Worm (Caenorhabditis elegans) whole organism, L3 larva: ENCODE measurements around the gene srt-63.

ENCODE experiments used
- R02D3.7 ChIP-seq: fragments of 150-350 bp; optimal IDR thresholded peaks from 2 replicates; lab custom pipeline; 2014; ENCODE audit warnings: missing biosample characterization, missing genetic modification characterization
- ZK546.5 ChIP-seq: sonication (generic microtip); optimal IDR thresholded peaks from 2 replicates; lab custom pipeline; 2017; ENCODE audit warnings: missing biosample characterization, missing genetic modification characterization
- aly-2 ChIP-seq: fragments of 150-350 bp; optimal IDR thresholded peaks from 2 replicates; lab custom pipeline; 2014; ENCODE audit warnings: missing biosample characterization, missing genetic modification characterization
- ama-1 ChIP-seq: fragments of 150-350 bp; optimal IDR thresholded peaks from 2 replicates; lab custom pipeline; 2018
- ceh-16 ChIP-seq: sonication (generic microtip); optimal IDR thresholded peaks from 2 replicates; lab custom pipeline; 2017; ENCODE audit warnings: missing biosample characterization, missing genetic modification characterization
- ceh-28 ChIP-seq: fragments of 150-350 bp; optimal IDR thresholded peaks from 2 replicates; lab custom pipeline; 2014; ENCODE audit warnings: missing biosample characterization, missing genetic modification reagents, missing genetic modification characterization
- ceh-9 ChIP-seq: sonication (generic microtip); optimal IDR thresholded peaks from 2 replicates; lab custom pipeline; 2018; ENCODE audit warnings: missing biosample characterization, missing genetic modification characterization
- daf-12 ChIP-seq: fragments of 150-350 bp; optimal IDR thresholded peaks from 2 replicates; lab custom pipeline; 2014; ENCODE audit warnings: missing biosample characterization, missing genetic modification reagents, missing genetic modification characterization
- egl-5 ChIP-seq: fragments of 150-350 bp; optimal IDR thresholded peaks from 2 replicates; lab custom pipeline; 2017; ENCODE audit warnings: missing biosample characterization, missing genetic modification reagents, missing genetic modification characterization, inconsistent platforms
- elt-1 ChIP-seq: fragments of 150-350 bp; optimal IDR thresholded peaks from 2 replicates; lab custom pipeline; 2014; ENCODE audit warnings: missing biosample characterization, missing genetic modification characterization
- elt-2 ChIP-seq: sonication (generic microtip); optimal IDR thresholded peaks from 2 replicates; lab custom pipeline; 2016; ENCODE audit warnings: missing genetic modification reagents, mild to moderate bottlenecking, missing genetic modification characterization, missing compliant biosample characterization
- elt-3 ChIP-seq, 3 experiments: fragments of 150-350 bp in 1 of 3; sonication (generic microtip) in 2 of 3; optimal IDR thresholded peaks; 2 replicates in 2 of 3; 4 replicates in 1 of 3; lab custom pipeline; 2014 to 2017; ENCODE audit warnings: missing biosample characterization in 3 of 3, missing genetic modification characterization in 3 of 3
- eor-1 ChIP-seq, 2 experiments: fragments of 150-350 bp; optimal IDR thresholded peaks; 2 replicates each; lab custom pipeline; 2014 to 2018; ENCODE audit warnings: missing biosample characterization in 2 of 2, missing genetic modification characterization in 2 of 2
- fkh-10 ChIP-seq: sonication (generic microtip); optimal IDR thresholded peaks from 2 replicates; lab custom pipeline; 2017; ENCODE audit warnings: missing biosample characterization, missing genetic modification reagents, missing genetic modification characterization
- fkh-2 ChIP-seq: fragments of 150-350 bp; optimal IDR thresholded peaks from 2 replicates; lab custom pipeline; 2014; ENCODE audit warnings: missing biosample characterization, missing genetic modification reagents, missing genetic modification characterization
- fos-1 ChIP-seq: fragments of 150-350 bp; optimal IDR thresholded peaks from 2 replicates; lab custom pipeline; 2014; ENCODE audit warnings: missing biosample characterization, missing genetic modification characterization
- hmg-11 ChIP-seq: sonication (generic microtip); optimal IDR thresholded peaks from 2 replicates; lab custom pipeline; 2016; ENCODE audit warnings: missing genetic modification characterization, missing compliant biosample characterization
- jun-1 ChIP-seq: fragments of 150-350 bp; optimal IDR thresholded peaks from 2 replicates; lab custom pipeline; 2014; ENCODE audit warnings: missing biosample characterization, missing genetic modification reagents, missing genetic modification characterization
- lin-15B ChIP-seq: fragments of 150-350 bp; optimal IDR thresholded peaks from 2 replicates; lab custom pipeline; 2014; ENCODE audit warnings: missing biosample characterization, missing genetic modification characterization
- lsy-12 ChIP-seq: sonication (generic microtip); optimal IDR thresholded peaks from 2 replicates; lab custom pipeline; 2016; ENCODE audit warnings: mild to moderate bottlenecking, missing genetic modification characterization, missing compliant biosample characterization
- mml-1 ChIP-seq: fragments of 150-350 bp; sonication (generic microtip); optimal IDR thresholded peaks from 3 replicates; lab custom pipeline; 2014; ENCODE audit warnings: missing biosample characterization, missing genetic modification characterization
- nfya-1 ChIP-seq: sonication (generic microtip); optimal IDR thresholded peaks from 2 replicates; lab custom pipeline; 2017; ENCODE audit warnings: missing genetic modification characterization, mild to moderate bottlenecking, missing compliant biosample characterization, antibody characterized with exemption, moderate library complexity; ENCODE audit not compliant: insufficient read depth
- nhr-11 ChIP-seq: fragments of 150-350 bp; optimal IDR thresholded peaks from 2 replicates; lab custom pipeline; 2014; ENCODE audit warnings: missing biosample characterization, missing genetic modification characterization
- nhr-23 ChIP-seq: fragments of 150-350 bp; optimal IDR thresholded peaks from 2 replicates; lab custom pipeline; 2014; ENCODE audit warnings: missing biosample characterization, missing genetic modification reagents, missing genetic modification characterization
- nhr-25 ChIP-seq: sonication (generic microtip); optimal IDR thresholded peaks from 2 replicates; lab custom pipeline; 2017; ENCODE audit warnings: missing biosample characterization, missing genetic modification characterization
- nhr-28 ChIP-seq: fragments of 150-350 bp; optimal IDR thresholded peaks from 2 replicates; lab custom pipeline; 2014; ENCODE audit warnings: missing biosample characterization, missing genetic modification characterization
- nhr-43 ChIP-seq: sonication (generic microtip); optimal IDR thresholded peaks from 2 replicates; lab custom pipeline; 2016; ENCODE audit warnings: mild to moderate bottlenecking, missing genetic modification characterization, missing compliant biosample characterization; ENCODE audit not compliant: poor library complexity, severe bottlenecking
- nhr-67 ChIP-seq: fragments of 150-350 bp; optimal IDR thresholded peaks from 2 replicates; lab custom pipeline; 2014; ENCODE audit warnings: missing biosample characterization, missing genetic modification characterization
- nhr-76 ChIP-seq: fragments of 150-350 bp; sonication (generic microtip); optimal IDR thresholded peaks from 5 replicates; lab custom pipeline; 2014; ENCODE audit warnings: missing biosample characterization, missing genetic modification characterization
- nhr-77 ChIP-seq: fragments of 150-350 bp; optimal IDR thresholded peaks from 2 replicates; lab custom pipeline; 2014; ENCODE audit warnings: missing biosample characterization, missing genetic modification characterization
- pha-4 ChIP-seq: fragments of 150-350 bp; optimal IDR thresholded peaks from 2 replicates; lab custom pipeline; 2014; ENCODE audit warnings: missing biosample characterization, missing genetic modification reagents, missing genetic modification characterization
- pqm-1 ChIP-seq: fragments of 150-350 bp; optimal IDR thresholded peaks from 2 replicates; lab custom pipeline; 2017; ENCODE audit warnings: missing biosample characterization, missing genetic modification characterization, inconsistent platforms
- tbx-2 ChIP-seq: sonication (generic microtip); optimal IDR thresholded peaks from 2 replicates; lab custom pipeline; 2016; ENCODE audit warnings: mild to moderate bottlenecking, missing genetic modification characterization, missing compliant biosample characterization
- ztf-11 ChIP-seq: fragments of 150-350 bp; optimal IDR thresholded peaks from 2 replicates; lab custom pipeline; 2014; ENCODE audit warnings: missing biosample characterization, missing genetic modification characterization
- ztf-4 ChIP-seq: fragments of 150-350 bp; optimal IDR thresholded peaks from 2 replicates; lab custom pipeline; 2014; ENCODE audit warnings: missing biosample characterization, missing genetic modification characterization

srt-63 gene

DNA sequence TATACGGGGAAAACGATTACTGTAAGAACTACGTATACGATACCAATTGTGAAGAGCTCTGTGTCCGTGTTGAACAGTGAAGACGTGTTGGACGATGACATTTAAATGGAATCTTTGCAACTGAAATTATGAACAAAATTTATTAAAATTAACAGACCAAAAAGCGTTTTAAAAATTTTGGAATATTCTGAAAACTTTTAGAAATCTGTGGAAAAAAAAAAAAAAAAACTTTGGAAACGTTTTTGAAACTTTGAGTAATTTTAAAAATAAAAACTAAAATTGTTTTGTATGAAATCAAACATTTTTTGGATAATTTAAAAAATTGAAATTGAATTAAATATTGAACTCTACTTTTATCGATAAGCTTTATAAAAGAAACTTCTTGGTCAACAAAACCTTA is at the start of gene srt-63:
TSS of gene srt-63 (minus strand) at position 101 of the 400 bp plus-strand sequence.
- TF ChIP-seq R02D3.7 (tag; lab: Kevin White, UChicago) (no peak), fos-1 (tag; lab: Kevin White, UChicago) (no peak), hmg-11 (no peak), tbx-2 (no peak), eor-1 (tag; optimal IDR thresholded peaks at IDR 0.05; lab: Kevin White, UChicago) (no peak), nhr-76 (tag; lab: Kevin White, UChicago) (no peak), ceh-16 (tag; lab: Kevin White, UChicago) (no peak)

ce11 chrV:3301898-3302297 is 45.9 kb upstream of the srt-63 start, which contains the start of gene srbc-1:
TSS of gene srbc-1 (minus strand) at chrV:3301998.
- TF ChIP-seq fos-1 (tag; lab: Kevin White, UChicago) (no peak), ceh-28 (tag; lab: Kevin White, UChicago) (no peak), mml-1 (tag; lab: Kevin White, UChicago) (no peak), ceh-16 (tag; lab: Kevin White, UChicago) (no peak), pha-4 (tag; lab: Kevin White, UChicago) (no peak), aly-2 (tag; lab: Kevin White, UChicago) (no peak), ceh-9 (no peak), nhr-43 (tag; lab: Kevin White, UChicago) (no peak)

ce11 chrV:3299437-3299836 is 43.5 kb upstream of the srt-63 start:
- TF ChIP-seq nhr-76 (tag; lab: Kevin White, UChicago) (no peak), nhr-11 (tag; lab: Kevin White, UChicago) (no peak), egl-5 (tag; lab: Kevin White, UChicago) (no peak), ztf-4 (tag; lab: Kevin White, UChicago) (no peak), tbx-2 (no peak), ceh-9 (no peak), nhr-77 (no peak), ZK546.5 (tag; lab: Kevin White, UChicago) (no peak), mml-1 (tag; lab: Kevin White, UChicago) (no peak), ceh-28 (tag; lab: Kevin White, UChicago) (no peak), nhr-28 (no peak), lsy-12 (tag; lab: Kevin White, UChicago) (no peak), fkh-10 (GFP tag; lab: Kevin White, UChicago) (no peak), elt-2 (tag; lab: Kevin White, UChicago) (no peak), nhr-23 (tag; lab: Kevin White, UChicago) (no peak), ama-1 (lab: Kevin White, UChicago) (no peak), pqm-1 (tag; lab: Kevin White, UChicago) (no peak), jun-1 (tag; lab: Kevin White, UChicago) (no peak)

ce11 chrV:3297764-3298163 is 41.8 kb upstream of the srt-63 start, which contains the start of gene srx-122:
TSS of gene srx-122 (minus strand) at chrV:3297864.
- TF ChIP-seq elt-3 (tag; optimal IDR thresholded peaks at IDR 0.05; lab: Kevin White, UChicago): no peak
- no peak for TF ChIP-seq fos-1 (tag; lab: Kevin White, UChicago)
- TF ChIP-seq mml-1 (tag; lab: Kevin White, UChicago): no peak
- no peak for TF ChIP-seq nhr-67 (tag; lab: Kevin White, UChicago)
- no peak for TF ChIP-seq ceh-28 (tag; lab: Kevin White, UChicago)
- no peak for TF ChIP-seq ztf-11 (tag; lab: Kevin White, UChicago)
- TF ChIP-seq egl-5 (tag; lab: Kevin White, UChicago): no peak
- no peak for TF ChIP-seq pha-4 (tag; lab: Kevin White, UChicago)
- TF ChIP-seq nfya-1 (tag; lab: Kevin White, UChicago): no peak
- TF ChIP-seq nhr-76 (tag; lab: Kevin White, UChicago): no peak
- no peak for TF ChIP-seq elt-1 (tag; lab: Kevin White, UChicago)
- TF ChIP-seq daf-12 (tag; lab: Kevin White, UChicago): no peak
- no peak for TF ChIP-seq nhr-25 (tag; lab: Kevin White, UChicago)
- no peak for TF ChIP-seq tbx-2
- TF ChIP-seq lin-15B (tag; lab: Kevin White, UChicago): no peak
- no peak for TF ChIP-seq aly-2 (tag; lab: Kevin White, UChicago)
- TF ChIP-seq fkh-2 (tag; lab: Kevin White, UChicago): no peak
